Fruit fly (Drosophila melanogaster) whole organism, embryonic: ENCODE results near the gene eIF4G2.

Experiments
- CG10267 ChIP-seq: fragments of 200-800 bp; sonication (Bioruptor generic); optimal IDR thresholded peaks from 2 replicates; lab custom pipeline; 2018; ENCODE audit warnings: missing biosample characterization, mild to moderate bottlenecking, missing genetic modification characterization, moderate library complexity
- CG11696 ChIP-seq: fragments of 200-800 bp; sonication (Bioruptor generic); IDR thresholded peaks from 2 replicates; pipeline ENCODE4 v1.3.6; 2022; ENCODE audit warnings: missing biosample characterization, missing genetic modification characterization
- CG11723 ChIP-seq: fragments of 200-800 bp; sonication (Bioruptor generic); optimal IDR thresholded peaks from 2 replicates; lab custom pipeline; 2017; ENCODE audit warnings: missing biosample characterization, mild to moderate bottlenecking, missing genetic modification characterization
- CG12744 ChIP-seq: fragments of 200-800 bp; sonication (Bioruptor generic); optimal IDR thresholded peaks from 2 replicates; lab custom pipeline; 2016; ENCODE audit warnings: missing biosample characterization, missing genetic modification characterization
- CG15696 ChIP-seq: fragments of 200-800 bp; sonication (Bioruptor generic); optimal IDR thresholded peaks from 2 replicates; lab custom pipeline; 2019; ENCODE audit warnings: missing biosample characterization, mild to moderate bottlenecking, missing genetic modification characterization, moderate library complexity
- CG18262 ChIP-seq: fragments of 200-800 bp; optimal IDR thresholded peaks from 3 replicates; lab custom pipeline; 2019; ENCODE audit warnings: missing biosample characterization, mild to moderate bottlenecking, missing genetic modification characterization, moderate library complexity
- CG3065 ChIP-seq: fragments of 200-800 bp; sonication (Bioruptor generic); optimal IDR thresholded peaks from 2 replicates; lab custom pipeline; 2016; ENCODE audit warnings: missing biosample characterization, missing genetic modification characterization
- CG33557 ChIP-seq: fragments of 200-800 bp; sonication (Bioruptor generic); optimal IDR thresholded peaks from 2 replicates; lab custom pipeline; 2019; ENCODE audit warnings: missing biosample characterization, mild to moderate bottlenecking, missing genetic modification characterization, moderate library complexity
- CG3838 ChIP-seq: fragments of 200-800 bp; sonication (Bioruptor generic); optimal IDR thresholded peaks from 3 replicates; lab custom pipeline; 2016; ENCODE audit warnings: missing biosample characterization, missing genetic modification characterization
- CG6689 ChIP-seq: fragments of 200-800 bp; sonication (Bioruptor generic); IDR thresholded peaks from 2 replicates; pipeline ENCODE4 v1.3.6; 2022; ENCODE audit warnings: missing biosample characterization, missing genetic modification characterization
- CG7372 ChIP-seq: fragments of 200-800 bp; sonication (Bioruptor generic); IDR thresholded peaks from 2 replicates; pipeline ENCODE4 v1.3.6; 2022; ENCODE audit warnings: missing biosample characterization, missing genetic modification characterization
- CG8944 ChIP-seq: fragments of 200-800 bp; sonication (Bioruptor generic); optimal IDR thresholded peaks from 3 replicates; lab custom pipeline; 2016; ENCODE audit warnings: missing biosample characterization, missing genetic modification characterization
- CG9609 ChIP-seq: fragments of 200-800 bp; sonication (Bioruptor generic); optimal IDR thresholded peaks from 3 replicates; lab custom pipeline; 2016; ENCODE audit warnings: missing biosample characterization, missing genetic modification characterization
- Chrac-16 ChIP-seq: fragments of 200-800 bp; sonication (Bioruptor generic); optimal IDR thresholded peaks from 3 replicates; lab custom pipeline; 2016; ENCODE audit warnings: missing biosample characterization, missing genetic modification characterization
- CrebB ChIP-seq: fragments of 200-800 bp; sonication (Bioruptor generic); optimal IDR thresholded peaks from 3 replicates; lab custom pipeline; 2018; ENCODE audit warnings: missing biosample characterization, mild to moderate bottlenecking, missing genetic modification characterization
- Drgx ChIP-seq: fragments of 200-800 bp; sonication (Bioruptor generic); IDR thresholded peaks from 2 replicates; pipeline ENCODE4 v1.3.6; 2022; ENCODE audit warnings: missing biosample characterization, missing genetic modification characterization
- Eip74EF ChIP-seq, 2 experiments: fragments of 200-800 bp in 1 of 2; fragments of >200 bp in 1 of 2; sonication (Bioruptor generic) in 1 of 2; optimal IDR thresholded peaks; 2 replicates each; lab custom pipeline; 2017 to 2019; ENCODE audit warnings: missing biosample characterization in 2 of 2, missing genetic modification characterization in 2 of 2, mild to moderate bottlenecking in 1 of 2, moderate library complexity in 1 of 2
- Lhr ChIP-seq: fragments of 200-800 bp; sonication (Bioruptor generic); optimal IDR thresholded peaks from 3 replicates; lab custom pipeline; 2017; ENCODE audit warnings: mild to moderate bottlenecking, missing biosample characterization, missing genetic modification reagents, missing genetic modification characterization
- MTF-1 ChIP-seq: fragments of 200-800 bp; sonication (Bioruptor generic); optimal IDR thresholded peaks from 2 replicates; lab custom pipeline; 2018; ENCODE audit warnings: missing biosample characterization, mild to moderate bottlenecking, missing genetic modification characterization, borderline replicate concordance
- Nf-YB ChIP-seq: fragments of 200-800 bp; sonication (Bioruptor generic); optimal IDR thresholded peaks from 3 replicates; lab custom pipeline; 2019; ENCODE audit warnings: missing biosample characterization, mild to moderate bottlenecking, missing genetic modification characterization, moderate library complexity
- Optix ChIP-seq: fragments of 200-800 bp; sonication (Bioruptor generic); IDR thresholded peaks from 3 replicates; pipeline ENCODE4 v1.3.6; 2022; ENCODE audit warnings: missing biosample characterization, missing genetic modification characterization
- Pdp1 ChIP-seq, 2 experiments: fragments of 200-800 bp; sonication (Bioruptor generic); optimal IDR thresholded peaks; 3 replicates each; lab custom pipeline; 2016; ENCODE audit warnings: missing biosample characterization in 2 of 2, missing genetic modification characterization in 2 of 2, mild to moderate bottlenecking in 1 of 2, moderate library complexity in 1 of 2
- Ptx1 ChIP-seq: fragments of 200-800 bp; sonication (Bioruptor generic); IDR thresholded peaks from 2 replicates; pipeline ENCODE4 v1.3.6; 2022; ENCODE audit warnings: missing biosample characterization, missing genetic modification characterization
- Spps ChIP-seq: fragments of 200-800 bp; sonication (Bioruptor generic); optimal IDR thresholded peaks from 2 replicates; lab custom pipeline; 2018; ENCODE audit warnings: missing biosample characterization, mild to moderate bottlenecking, missing genetic modification characterization
- Xrp1 ChIP-seq: fragments of 200-800 bp; sonication (Bioruptor generic); IDR thresholded peaks from 2 replicates; pipeline ENCODE4 v1.3.6; 2022; ENCODE audit warnings: missing biosample characterization, missing genetic modification characterization
- cg ChIP-seq: fragments of 200-800 bp; sonication (Bioruptor generic); optimal IDR thresholded peaks from 3 replicates; lab custom pipeline; 2019; ENCODE audit warnings: missing biosample characterization, mild to moderate bottlenecking, missing genetic modification characterization, moderate library complexity
- chif ChIP-seq, 2 experiments: fragments of 200-800 bp; sonication (Bioruptor generic); optimal IDR thresholded peaks; 3 replicates each; lab custom pipeline; 2016; ENCODE audit warnings: missing biosample characterization in 2 of 2, missing genetic modification characterization in 2 of 2
- dm ChIP-seq: fragments of 200-800 bp; sonication (Bioruptor generic); optimal IDR thresholded peaks from 3 replicates; lab custom pipeline; 2016; ENCODE audit warnings: missing biosample characterization, missing genetic modification characterization
- gcm2 ChIP-seq: fragments of 200-800 bp; sonication (Bioruptor generic); optimal IDR thresholded peaks from 2 replicates; lab custom pipeline; 2016; ENCODE audit warnings: missing biosample characterization, missing genetic modification characterization
- gsb ChIP-seq: fragments of 200-800 bp; sonication (Bioruptor generic); IDR thresholded peaks from 2 replicates; pipeline ENCODE4 v1.3.6; 2022; ENCODE audit warnings: missing biosample characterization, missing genetic modification characterization
- p53 ChIP-seq: fragments of 200-800 bp; sonication (Bioruptor generic); optimal IDR thresholded peaks from 2 replicates; lab custom pipeline; 2016; ENCODE audit warnings: missing biosample characterization, missing genetic modification characterization
- pb ChIP-seq: fragments of 200-800 bp; sonication (Bioruptor generic); optimal IDR thresholded peaks from 3 replicates; lab custom pipeline; 2016; ENCODE audit warnings: missing biosample characterization, missing genetic modification characterization
- psq ChIP-seq: fragments of 200-800 bp; sonication (Bioruptor generic); optimal IDR thresholded peaks from 2 replicates; lab custom pipeline; 2017; ENCODE audit warnings: missing biosample characterization, missing genetic modification characterization
- row ChIP-seq: fragments of 200-800 bp; sonication (Bioruptor generic); IDR thresholded peaks from 3 replicates; pipeline ENCODE4 v1.3.6; 2022; ENCODE audit warnings: missing biosample characterization, missing genetic modification characterization
- schlank ChIP-seq: fragments of 200-800 bp; sonication (Bioruptor generic); optimal IDR thresholded peaks from 2 replicates; lab custom pipeline; 2018; ENCODE audit warnings: missing biosample characterization, mild to moderate bottlenecking, missing genetic modification characterization
- sna ChIP-seq: fragments of 200-800 bp; sonication (Bioruptor generic); IDR thresholded peaks from 2 replicates; pipeline ENCODE4 v1.3.6; 2022; ENCODE audit warnings: missing biosample characterization, missing genetic modification characterization; ENCODE audit not compliant: partially characterized antibody
- tin ChIP-seq: fragments of 200-800 bp; sonication (Bioruptor generic); optimal IDR thresholded peaks from 3 replicates; lab custom pipeline; 2016; ENCODE audit warnings: missing biosample characterization, missing genetic modification characterization
- yki ChIP-seq: fragments of >200 bp; optimal IDR thresholded peaks from 3 replicates; lab custom pipeline; 2018

eIF4G2 gene

DNA sequence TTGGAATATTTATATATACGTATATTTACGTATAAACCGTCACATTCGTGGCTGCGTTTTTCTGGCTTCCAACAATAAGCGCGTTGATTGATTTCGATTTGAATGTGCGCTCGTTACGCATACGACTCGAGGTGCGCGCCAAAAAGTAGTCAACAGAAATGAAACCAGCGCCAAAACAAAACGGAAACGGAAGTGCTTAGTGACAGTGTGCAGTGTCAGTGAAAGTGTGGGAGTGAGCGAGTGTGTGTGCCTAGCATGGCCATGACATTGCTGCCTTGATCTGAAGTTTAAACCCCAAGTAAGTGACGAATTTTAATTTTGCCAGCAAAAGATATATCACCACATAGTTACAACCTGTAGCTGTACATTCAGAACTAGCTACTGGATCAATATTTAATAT, 15.4 kb downstream of the eIF4G2 start, which contains the start of gene CG34355 (continued):
- TF ChIP-seq Spps (tag; lab: Kevin White, UChicago) = peak; percentile 21
- peak; percentile 27 for TF ChIP-seq tin (GFP tag; lab: Kevin White, UChicago)
- TF ChIP-seq sna (GFP tag; lab: Robert Waterston, UW) = no peak
- TF ChIP-seq CG3838 (GFP tag; lab: Kevin White, UChicago) = no peak
- no peak for TF ChIP-seq Optix (GFP tag; lab: Robert Waterston, UW)
- no peak for TF ChIP-seq CG11723 (GFP tag; lab: Kevin White, UChicago)
- no peak for TF ChIP-seq Pdp1 (GFP tag; optimal IDR thresholded peaks at IDR 0.05; lab: Kevin White, UChicago)
- peak; percentile 42 for TF ChIP-seq CG33557 (GFP tag; lab: Kevin White, UChicago)
- no peak for TF ChIP-seq chif (GFP tag; optimal IDR thresholded peaks at IDR 0.05; lab: Kevin White, UChicago)
- TF ChIP-seq Eip74EF (GFP tag; optimal IDR thresholded peaks at IDR 0.05; lab: Kevin White, UChicago) = no peak
- peak; percentile 37 for TF ChIP-seq CrebB (tag; lab: Kevin White, UChicago)
- no peak for TF ChIP-seq yki (lab: Kevin White, UChicago)
- no peak for TF ChIP-seq dm (GFP tag; lab: Kevin White, UChicago)
- peak; percentile 33; the same call in 1 of the 2 replicates for TF ChIP-seq CG11696
- TF ChIP-seq CG15696 (tag; lab: Kevin White, UChicago) = no peak
- no peak for TF ChIP-seq gcm2
- TF ChIP-seq psq (GFP tag; lab: Kevin White, UChicago) = no peak
- no peak for TF ChIP-seq cg
- no peak for TF ChIP-seq Nf-YB (GFP tag; lab: Kevin White, UChicago)
- TF ChIP-seq CG8944 (GFP tag; lab: Kevin White, UChicago) = no peak
- peak; percentile 11 for TF ChIP-seq CG9609 (GFP tag; lab: Kevin White, UChicago)
- TF ChIP-seq CG7372 (GFP tag; lab: Robert Waterston, UW) = peak; percentile 29; the same call in 1 of the 2 replicates
- no peak for TF ChIP-seq CG10267 (tag; lab: Kevin White, UChicago)
- no peak for TF ChIP-seq p53 (GFP tag; lab: Kevin White, UChicago)
- peak; percentile 19 for TF ChIP-seq Lhr
- TF ChIP-seq CG18262 (tag; lab: Kevin White, UChicago) = no peak
- no peak for TF ChIP-seq Ptx1 (GFP tag; lab: Robert Waterston, UW)
- no peak for TF ChIP-seq Chrac-16
- TF ChIP-seq schlank = no peak
- TF ChIP-seq CG12744 (GFP tag; lab: Kevin White, UChicago) = peak; percentile 19
- TF ChIP-seq pb = no peak
- TF ChIP-seq MTF-1 (GFP tag; lab: Kevin White, UChicago) = peak; percentile 36
- TF ChIP-seq gsb (GFP tag; lab: Robert Waterston, UW) = no peak

DNA sequence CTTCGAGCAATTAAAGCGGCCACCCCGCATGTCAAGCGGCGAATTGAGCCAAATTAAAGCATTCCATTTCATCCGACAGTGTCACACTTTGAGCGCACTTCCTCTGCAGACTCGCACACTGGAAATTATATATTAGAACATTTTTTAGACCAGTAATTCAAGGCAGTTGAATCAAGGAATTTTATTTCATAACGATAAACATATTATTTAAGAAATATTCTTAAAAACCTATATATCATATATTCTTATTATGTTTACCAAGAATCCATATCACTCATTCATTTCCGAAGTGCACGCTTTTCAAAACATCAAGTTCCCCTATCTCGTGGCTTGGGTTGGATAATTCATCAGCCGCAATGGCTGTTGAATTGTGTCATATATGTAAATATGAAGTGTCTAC, 27.5 kb downstream of the eIF4G2 start:
- no peak for TF ChIP-seq CG3065 (GFP tag; lab: Kevin White, UChicago)
- peak; percentile 43; the same call in 1 of the 2 replicates for TF ChIP-seq Drgx (GFP tag; lab: Robert Waterston, UW)
- 0 out of 2 replicates have a peak, but pooled peaks have one; percentile 12 for TF ChIP-seq CG6689 (GFP tag; lab: Robert Waterston, UW)
- TF ChIP-seq Xrp1 = peak; percentile 13; the same call in 1 of the 2 replicates
- peak; percentile 46; the same call in 2 of the 3 replicates for TF ChIP-seq row
